Fruit fly (Drosophila melanogaster): ENCODE measurements around the gene r-l.

- TF ChIP-seq Sox14 (GFP tag; optimal IDR thresholded peaks at IDR 0.05) (peak; percentile 2), vri (GFP tag; optimal IDR thresholded peaks at IDR 0.05) (no peak), ss (GFP tag; optimal IDR thresholded peaks at IDR 0.05) (peak in 1 of 2 experiments; percentile 13), CG1621 (tag; optimal IDR thresholded peaks at IDR 0.05) (no peak), Lpt (GFP tag; optimal IDR thresholded peaks at IDR 0.05) (no peak), Sox102F (GFP tag; optimal IDR thresholded peaks at IDR 0.05) (no peak), CG7368 (GFP tag; optimal IDR thresholded peaks at IDR 0.05) (no peak), Gug (GFP tag; IDR thresholded peaks at IDR 0.05) (no peak), Ets21C (GFP tag; optimal IDR thresholded peaks at IDR 0.05) (no peak)
Observed at dm6 chr3R:21064000-21064924, 8.9 kb downstream of the r-l start, which contains the start of gene Cortactin.

All from whole organism, prepupa.